Worm (Caenorhabditis elegans) whole organism, dauer: ENCODE results near the gene W10G11.2.

ENCODE experiments used
- unc-62 ChIP-seq: sonication (generic microtip); optimal IDR thresholded peaks from 2 replicates; lab custom pipeline; 2017; ENCODE audit warnings: missing biosample characterization, missing genetic modification reagents, missing genetic modification characterization

Gene W10G11.2

ce11 chrII:3561561-3561960 lies at the start of gene W10G11.2:
TSS of gene W10G11.2 (minus strand) at chrII:3561661.
- TF ChIP-seq unc-62 (GFP tag; lab: Kevin White, UChicago) = no peak

- TF ChIP-seq unc-62 (GFP tag; lab: Kevin White, UChicago) = no peak
Measured at ce11 chrII:3609764-3610163, 48.3 kb upstream of the W10G11.2 start, which contains the start of gene Y49F6A.5. TSS of gene Y49F6A.5 (minus strand) at chrII:3609864.

DNA sequence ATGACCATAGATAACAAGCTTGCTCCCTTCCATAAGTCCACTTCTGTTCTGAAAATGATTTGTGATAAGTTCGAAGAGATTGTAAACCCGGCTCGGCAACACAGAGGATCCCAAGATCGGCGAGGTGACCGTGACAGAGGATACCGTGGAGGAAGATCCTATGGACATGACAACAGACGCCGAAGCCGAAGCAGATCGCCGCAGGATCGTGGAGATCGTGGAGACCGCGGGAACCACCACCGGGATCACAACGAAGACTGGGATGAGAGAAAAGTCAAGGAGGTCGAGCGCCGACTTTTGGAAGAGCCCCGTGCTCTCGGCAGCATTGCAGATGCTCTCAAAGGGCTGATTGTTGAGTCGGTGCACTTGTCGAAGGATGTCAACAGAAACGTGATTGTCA lies 43.1 kb upstream of the W10G11.2 start:
- TF ChIP-seq unc-62 (GFP tag; lab: Kevin White, UChicago) = no peak

ce11 chrII:3598721-3599120 lies 37.3 kb upstream of the W10G11.2 start, which contains the start of gene Y49F6A.11:
TSS of gene Y49F6A.11 (minus strand) at chrII:3598821.
- no peak for TF ChIP-seq unc-62 (GFP tag; lab: Kevin White, UChicago)

- TF ChIP-seq unc-62 (GFP tag; lab: Kevin White, UChicago) = no peak
Measured at ce11 chrII:3595339-3595738, 33.9 kb upstream of the W10G11.2 start, which contains the start of gene Y49F6A.12. TSS of gene Y49F6A.12 (plus strand) at chrII:3595639.

DNA sequence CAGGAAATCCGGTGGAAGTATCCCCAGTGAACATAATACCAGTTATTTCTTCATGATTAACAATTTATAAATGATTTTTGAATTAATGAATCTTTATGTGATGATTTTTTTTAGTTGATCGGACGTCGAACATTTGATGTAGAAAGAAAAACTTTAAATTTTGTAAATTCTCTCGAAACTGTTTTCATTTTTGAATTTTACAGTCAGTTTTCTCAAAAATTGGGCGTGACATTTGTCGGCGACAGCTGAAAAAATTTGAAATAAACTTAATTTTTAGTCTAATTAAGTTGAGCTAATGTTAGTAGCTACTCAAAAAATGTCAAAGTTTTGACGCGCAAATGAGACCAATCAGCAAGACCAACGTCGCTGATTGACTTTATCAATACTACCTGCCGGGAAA lies 21.9 kb upstream of the W10G11.2 start, which contains the start of gene srh-60:
Gene srh-60, plus strand, starts transcription at position 301 of the 400 bp plus-strand sequence.
- no peak for TF ChIP-seq unc-62 (GFP tag; lab: Kevin White, UChicago)

DNA sequence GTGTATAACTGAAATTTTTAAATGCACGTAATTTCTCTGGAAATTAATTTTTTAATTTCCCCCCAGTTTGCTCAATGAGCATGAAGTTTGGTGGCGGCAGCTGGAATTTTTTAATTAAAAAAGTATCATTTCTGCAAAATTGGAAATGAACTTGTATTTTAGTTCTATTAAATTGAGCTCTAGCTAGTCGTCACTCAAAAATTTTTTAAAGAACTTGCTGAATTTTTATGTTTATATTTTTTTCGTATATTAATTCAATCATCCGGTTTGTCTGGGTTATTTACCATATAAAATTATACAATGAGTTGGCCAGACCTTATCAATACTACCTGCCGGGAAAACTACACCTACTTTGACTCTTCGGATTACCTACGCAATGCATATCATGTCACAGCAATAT lies 20.3 kb upstream of the W10G11.2 start, which contains the start of gene srh-59:
Gene srh-59, plus strand, starts transcription at position 301 of the 400 bp plus-strand sequence.
- no peak for TF ChIP-seq unc-62 (GFP tag; lab: Kevin White, UChicago)

DNA sequence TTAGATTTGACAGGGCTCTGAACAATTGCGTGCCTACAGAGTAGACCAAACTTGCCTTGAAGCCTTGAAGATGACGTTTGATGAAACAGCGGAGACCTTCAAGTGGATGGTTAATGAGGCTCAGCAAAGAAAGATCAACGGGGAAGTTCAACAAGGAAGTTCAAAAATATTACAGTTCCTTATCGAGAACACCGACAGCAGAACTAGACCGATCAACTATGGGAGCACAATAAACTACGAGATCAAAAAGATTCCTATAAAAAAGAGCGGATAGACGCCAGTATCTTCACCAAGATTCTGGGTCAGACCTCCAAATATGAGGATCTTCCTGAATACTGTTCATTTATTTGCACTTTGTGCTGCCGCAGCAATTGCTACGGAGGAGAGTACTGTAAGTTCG lies 18.3 kb upstream of the W10G11.2 start, which contains the start of gene clec-134:
Gene clec-134, plus strand, starts transcription at position 301 of the 400 bp plus-strand sequence.
- TF ChIP-seq unc-62 (GFP tag; lab: Kevin White, UChicago) = no peak

DNA sequence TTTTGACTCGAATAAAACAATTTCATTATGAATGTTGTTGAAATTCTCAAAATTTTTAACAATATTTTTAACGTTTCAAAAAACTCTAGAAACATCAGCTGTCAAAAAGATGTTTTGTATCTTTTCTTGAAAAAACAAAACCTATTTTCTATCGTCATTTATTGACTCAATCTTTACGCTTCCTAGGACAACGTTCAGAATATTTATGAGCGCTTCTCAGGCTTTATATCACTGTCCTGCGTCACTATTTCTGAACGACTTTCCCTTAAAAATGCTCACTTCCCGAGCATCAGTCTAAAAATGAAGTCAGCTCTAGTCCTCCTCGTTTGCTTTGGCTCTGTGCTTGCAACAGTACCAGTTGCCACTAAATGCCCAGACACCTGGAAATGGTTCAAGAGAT lies 16.7 kb upstream of the W10G11.2 start, which contains the start of gene clec-133:
Gene clec-133, plus strand, starts transcription at position 301 of the 400 bp plus-strand sequence.
- TF ChIP-seq unc-62 (GFP tag; lab: Kevin White, UChicago) = no peak

DNA sequence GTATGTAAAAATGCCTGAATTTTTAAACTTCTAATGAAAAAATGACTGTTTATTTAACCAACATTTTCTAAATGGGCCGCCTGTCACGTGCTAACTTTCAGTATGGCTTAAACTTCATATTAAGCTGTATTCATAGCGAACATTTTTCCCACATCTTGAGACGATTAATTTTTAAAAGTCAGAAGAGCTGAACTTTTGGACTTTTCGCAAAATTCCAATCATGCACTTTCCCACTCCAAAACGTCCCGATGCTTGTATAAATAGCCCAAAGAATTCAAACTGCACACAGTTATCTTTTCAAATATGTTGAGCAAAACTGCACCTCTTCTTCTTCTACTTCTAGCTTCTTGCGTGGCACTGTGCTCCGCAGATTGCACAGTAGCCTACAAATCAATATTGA lies 15.3 kb upstream of the W10G11.2 start, which contains the start of gene clec-132:
Gene clec-132, plus strand, starts transcription at position 301 of the 400 bp plus-strand sequence.
- no peak for TF ChIP-seq unc-62 (GFP tag; lab: Kevin White, UChicago)

- TF ChIP-seq unc-62 (GFP tag; lab: Kevin White, UChicago) = no peak
Measured at ce11 chrII:3573255-3573654, 11.8 kb upstream of the W10G11.2 start, which contains the start of gene clec-130. TSS of gene clec-130 (plus strand) at chrII:3573555.

DNA sequence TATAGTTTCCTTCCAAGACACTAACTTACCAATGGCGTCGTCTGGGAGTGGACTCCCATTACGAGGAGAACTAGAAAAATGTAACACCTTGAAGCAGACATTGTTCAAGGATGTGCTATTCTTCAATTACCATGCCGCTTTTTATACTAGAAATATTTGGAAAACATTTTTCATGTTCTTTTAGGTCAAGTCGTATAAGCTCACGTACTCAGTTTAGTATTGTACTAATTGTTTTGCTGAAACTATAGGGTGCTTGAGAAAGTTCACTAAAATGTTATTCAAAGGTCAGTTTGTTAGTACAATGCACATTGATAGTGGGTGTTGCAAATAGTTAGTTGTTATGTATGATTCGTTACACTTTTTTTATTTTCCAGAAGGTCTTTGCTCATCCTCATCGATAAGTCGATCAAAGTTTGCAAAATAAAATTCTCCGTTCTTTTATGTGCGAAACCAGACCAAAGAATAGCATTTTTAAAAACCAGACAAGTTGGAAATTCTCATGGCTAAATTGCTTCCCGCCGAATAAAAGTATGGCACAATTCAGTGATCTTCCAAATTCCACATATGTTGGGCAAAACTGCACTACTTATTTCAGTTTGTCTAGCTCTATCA lies 9.6 kb upstream of the W10G11.2 start, which contains the start of the genes clec-128 and clec-129:
Gene clec-128, minus strand, starts transcription at position 101 of the 612 bp plus-strand sequence.
Gene clec-129, plus strand, starts transcription at position 562 of the 612 bp plus-strand sequence.
- no peak for TF ChIP-seq unc-62 (GFP tag; lab: Kevin White, UChicago)

- no peak for TF ChIP-seq unc-62 (GFP tag; lab: Kevin White, UChicago)
Measured at ce11 chrII:3569118-3569517, 7.7 kb upstream of the W10G11.2 start, which contains the start of gene clec-127. TSS of gene clec-127 (minus strand) at chrII:3569218.

DNA sequence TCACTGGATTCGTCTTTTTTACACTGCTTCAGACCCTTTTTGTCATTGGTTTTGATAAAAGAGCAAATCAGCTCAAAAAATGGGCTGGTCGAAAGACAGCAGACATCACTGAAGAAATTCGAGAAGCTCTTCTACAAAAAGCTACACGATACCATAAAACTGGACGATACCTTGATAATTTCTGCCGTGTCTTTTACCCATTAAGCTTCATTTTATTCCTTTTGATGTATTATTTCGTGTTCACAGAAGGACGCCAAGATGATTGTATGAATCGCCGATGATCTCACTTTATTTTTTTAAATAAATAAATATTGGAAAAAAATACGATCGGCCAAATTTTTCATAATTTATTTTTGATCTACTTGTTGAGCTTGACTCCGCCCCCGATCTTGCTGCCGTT lies 5.6 kb upstream of the W10G11.2 start:
- TF ChIP-seq unc-62 (GFP tag; lab: Kevin White, UChicago) = no peak

DNA sequence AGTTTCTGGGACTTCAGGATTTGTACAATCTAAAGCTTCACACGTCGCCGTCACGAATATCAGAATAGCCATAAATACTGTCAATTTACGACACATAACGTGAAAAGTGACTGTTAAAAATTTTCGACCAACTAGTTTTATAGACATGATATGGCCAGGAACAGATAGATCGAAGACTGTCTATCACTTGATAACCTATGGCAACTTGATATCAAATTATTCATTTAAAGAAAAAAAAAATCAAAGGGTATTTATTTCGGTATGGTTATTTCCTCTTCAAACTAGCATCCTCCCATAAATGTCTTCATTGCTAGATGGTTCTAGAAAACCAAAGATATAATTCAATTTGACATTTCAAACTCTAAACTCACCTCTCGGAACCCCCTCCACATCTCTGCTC lies 958 bp upstream of the W10G11.2 start, which contains the start of gene W10G11.3:
Gene W10G11.3, minus strand, starts transcription at position 101 of the 400 bp plus-strand sequence.
- TF ChIP-seq unc-62 (GFP tag; lab: Kevin White, UChicago) = no peak

DNA sequence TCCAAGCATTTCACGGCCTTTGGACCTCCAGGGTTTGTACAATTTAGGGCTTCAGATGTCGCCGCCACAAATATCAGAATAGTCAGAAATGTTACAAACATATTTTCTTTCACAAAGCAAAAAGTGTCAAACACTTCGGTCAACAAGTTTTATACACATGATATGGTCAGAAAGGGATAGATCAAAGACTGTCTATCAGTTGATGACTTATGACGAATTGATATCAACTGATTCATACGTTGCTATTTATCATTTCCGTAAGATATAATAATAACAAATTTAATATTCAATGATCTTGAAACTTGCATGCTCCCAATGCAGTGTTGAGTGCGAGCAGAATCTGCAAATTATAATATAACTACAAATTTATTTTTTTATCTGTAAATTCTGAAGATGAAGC lies 869 bp downstream of the W10G11.2 start, which contains the start of gene W10G11.1:
Gene W10G11.1, minus strand, starts transcription at position 101 of the 400 bp plus-strand sequence.
- TF ChIP-seq unc-62 (GFP tag; lab: Kevin White, UChicago) = no peak
